Fruit fly (Drosophila melanogaster): ENCODE data around the gene CheA75a.
A peak's percentile ranks its signal among the peaks of the same experiment; 100 is the strongest.

The CheA75a gene

dm6 chr3L:18270895-18271294 lies 19.0 kb downstream of the CheA75a start:
- TF ChIP-seq CG32121 (GFP tag; IDR thresholded peaks at IDR 0.05) (no peak), CG8159 (tag; optimal IDR thresholded peaks at IDR 0.05) (peak; percentile 13)

- TF ChIP-seq rn (GFP tag; IDR thresholded peaks at IDR 0.05) (no peak), CG14655 (GFP tag; optimal IDR thresholded peaks at IDR 0.05) (no peak), CG34367 (tag; optimal IDR thresholded peaks at IDR 0.05) (no peak), Pif1A (GFP tag; optimal IDR thresholded peaks at IDR 0.05) (peak; percentile 22), CG8301 (tag; optimal IDR thresholded peaks at IDR 0.05) (no peak), Snoo (tag; optimal IDR thresholded peaks at IDR 0.05) (no peak), CG9948 (tag; optimal IDR thresholded peaks at IDR 0.05) (peak; percentile 13), Pif1B (GFP tag; optimal IDR thresholded peaks at IDR 0.05) (no peak), CG12605 (GFP tag; IDR thresholded peaks at IDR 0.05) (no peak), CG8159 (tag; optimal IDR thresholded peaks at IDR 0.05) (no peak), CG4496 (GFP tag; IDR thresholded peaks at IDR 0.05) (no peak), CG15710 (tag; optimal IDR thresholded peaks at IDR 0.05) (peak; percentile 20)
These were observed 20.6 kb downstream of the CheA75a start for dm6 chr3L:18272321-18273054.

- TF ChIP-seq Ets98B (GFP tag; IDR thresholded peaks at IDR 0.05), result no peak
- no peak for TF ChIP-seq EcR (GFP tag; optimal IDR thresholded peaks at IDR 0.05)
- TF ChIP-seq CG17806 (tag; optimal IDR thresholded peaks at IDR 0.05), result no peak
- no peak for TF ChIP-seq CG14655 (GFP tag; optimal IDR thresholded peaks at IDR 0.05)
- no peak for TF ChIP-seq Pif1A (GFP tag; optimal IDR thresholded peaks at IDR 0.05)
- TF ChIP-seq rn (GFP tag; IDR thresholded peaks at IDR 0.05), result no peak
- TF ChIP-seq CG32121 (GFP tag; IDR thresholded peaks at IDR 0.05), result no peak
- no peak for TF ChIP-seq gl (tag; optimal IDR thresholded peaks at IDR 0.05)
- no peak for TF ChIP-seq D1 (tag; optimal IDR thresholded peaks at IDR 0.05)
These were observed 21.2 kb downstream of the CheA75a start for dm6 chr3L:18273121-18273520.

- no peak for TF ChIP-seq CG13204 (GFP tag; optimal IDR thresholded peaks at IDR 0.05)
- TF ChIP-seq Pif1A (GFP tag; optimal IDR thresholded peaks at IDR 0.05), result peak; percentile 68
- TF ChIP-seq CG34367 (tag; optimal IDR thresholded peaks at IDR 0.05), result peak; percentile 59
- peak; percentile 69 for TF ChIP-seq CG17806 (tag; optimal IDR thresholded peaks at IDR 0.05)
- peak; percentile 61 for TF ChIP-seq CG8159 (tag; optimal IDR thresholded peaks at IDR 0.05)
- no peak for TF ChIP-seq rn (GFP tag; IDR thresholded peaks at IDR 0.05)
- no peak for TF ChIP-seq fd96Ca (GFP tag; IDR thresholded peaks at IDR 0.05)
- no peak for TF ChIP-seq Snoo (tag; optimal IDR thresholded peaks at IDR 0.05)
- peak; percentile 57 for TF ChIP-seq CG14655 (GFP tag; optimal IDR thresholded peaks at IDR 0.05)
- no peak for TF ChIP-seq CG12605 (GFP tag; IDR thresholded peaks at IDR 0.05)
- peak; percentile 21 for TF ChIP-seq Pif1B (GFP tag; optimal IDR thresholded peaks at IDR 0.05)
- TF ChIP-seq gl (tag; optimal IDR thresholded peaks at IDR 0.05), result peak; percentile 25
- peak; percentile 36; the same call in 1 of the 3 replicates for TF ChIP-seq CG4496 (GFP tag; IDR thresholded peaks at IDR 0.05)
- peak; percentile 65 for TF ChIP-seq CG9948 (tag; optimal IDR thresholded peaks at IDR 0.05)
- 0 out of 2 replicates have a peak, but pooled peaks have one; percentile 12 for TF ChIP-seq Ets98B (GFP tag; IDR thresholded peaks at IDR 0.05)
- peak; percentile 65 for TF ChIP-seq CG15710 (tag; optimal IDR thresholded peaks at IDR 0.05)
- TF ChIP-seq CG32121 (GFP tag; IDR thresholded peaks at IDR 0.05), result no peak
- no peak for TF ChIP-seq CG10348 (GFP tag; IDR thresholded peaks at IDR 0.05)
- TF ChIP-seq EcR (GFP tag; optimal IDR thresholded peaks at IDR 0.05), result peak; percentile 52
- TF ChIP-seq D1 (tag; optimal IDR thresholded peaks at IDR 0.05), result peak; percentile 35
- peak; percentile 19 for TF ChIP-seq CG8301 (tag; optimal IDR thresholded peaks at IDR 0.05)
These were observed 22.3 kb downstream of the CheA75a start for dm6 chr3L:18274188-18274587.

- peak; percentile 4 for TF ChIP-seq CG9948 (tag; optimal IDR thresholded peaks at IDR 0.05)
- no peak for TF ChIP-seq CG13204 (GFP tag; optimal IDR thresholded peaks at IDR 0.05)
These were observed 24.0 kb downstream of the CheA75a start for dm6 chr3L:18275888-18276287.

- TF ChIP-seq CG15710 (tag; optimal IDR thresholded peaks at IDR 0.05) (no peak), gl (tag; optimal IDR thresholded peaks at IDR 0.05) (no peak), CG13204 (GFP tag; optimal IDR thresholded peaks at IDR 0.05) (no peak), D1 (tag; optimal IDR thresholded peaks at IDR 0.05) (no peak), CG4496 (GFP tag; IDR thresholded peaks at IDR 0.05) (no peak), CG8159 (tag; optimal IDR thresholded peaks at IDR 0.05) (no peak), CG12605 (GFP tag; IDR thresholded peaks at IDR 0.05) (no peak), CG17806 (tag; optimal IDR thresholded peaks at IDR 0.05) (no peak), Snoo (tag; optimal IDR thresholded peaks at IDR 0.05) (no peak), Pif1B (GFP tag; optimal IDR thresholded peaks at IDR 0.05) (no peak), CG10348 (GFP tag; IDR thresholded peaks at IDR 0.05) (no peak), EcR (GFP tag; optimal IDR thresholded peaks at IDR 0.05) (no peak), fd96Ca (GFP tag; IDR thresholded peaks at IDR 0.05) (no peak), CG9948 (tag; optimal IDR thresholded peaks at IDR 0.05) (no peak), CG32121 (GFP tag; IDR thresholded peaks at IDR 0.05) (no peak), rn (GFP tag; IDR thresholded peaks at IDR 0.05) (no peak), CG34367 (tag; optimal IDR thresholded peaks at IDR 0.05) (no peak), CG8301 (tag; optimal IDR thresholded peaks at IDR 0.05) (no peak), Ets98B (GFP tag; IDR thresholded peaks at IDR 0.05) (no peak), CG14655 (GFP tag; optimal IDR thresholded peaks at IDR 0.05) (no peak)
These were observed 24.7 kb downstream of the CheA75a start for dm6 chr3L:18276602-18277001.

Data from whole organism, pupa.